Fruit fly (Drosophila melanogaster): ENCODE measurements around the gene Pli.

The Pli gene

DNA sequence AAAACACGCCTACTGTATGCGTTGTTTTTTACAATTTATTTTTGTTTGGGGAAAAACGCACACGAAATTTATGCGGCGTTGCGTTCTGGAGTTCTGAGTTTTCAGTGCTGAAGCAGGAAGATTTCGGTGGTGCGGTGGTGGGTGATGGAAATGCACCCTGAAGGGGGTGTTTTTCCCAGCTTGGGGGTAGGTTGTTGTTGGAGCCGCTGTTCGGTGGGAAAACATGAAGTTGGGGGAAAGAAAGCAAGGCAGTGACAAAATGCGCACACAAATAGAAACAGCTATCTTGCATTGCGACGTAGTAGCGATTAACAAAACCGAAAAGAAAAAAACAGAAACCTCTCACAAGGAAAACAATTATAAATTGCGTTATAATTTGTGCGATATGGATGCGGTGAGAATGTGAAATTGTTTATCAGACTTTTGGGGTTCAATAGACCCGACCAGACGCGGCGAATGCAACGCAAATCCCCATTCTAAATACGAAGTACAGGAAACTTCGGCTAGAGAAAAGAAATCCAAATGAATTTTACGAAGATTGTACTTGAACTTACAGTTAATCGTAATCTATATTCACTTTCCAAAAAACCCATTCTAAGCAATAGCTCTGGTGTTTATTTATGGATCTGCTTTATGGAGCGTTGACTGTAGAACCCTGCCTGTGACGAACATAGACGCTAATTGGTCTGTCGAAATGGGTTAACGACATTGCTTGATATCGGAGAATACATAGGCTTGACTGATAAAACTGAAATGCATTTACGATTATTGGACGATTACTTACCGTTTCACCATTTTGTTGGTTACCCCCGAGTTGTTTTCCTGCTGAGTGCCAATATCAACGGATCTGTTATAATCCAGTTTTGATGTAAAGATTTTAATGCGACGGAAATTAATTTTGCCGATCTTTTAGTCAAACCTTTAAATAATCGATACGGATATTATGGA is 1.3 kb downstream of the Pli start (continued):
- no peak for TF ChIP-seq ewg (GFP tag; optimal IDR thresholded peaks at IDR 0.05)
- TF ChIP-seq CG15514 (GFP tag; optimal IDR thresholded peaks at IDR 0.05) = no peak
- TF ChIP-seq phol (tag; optimal IDR thresholded peaks at IDR 0.05) = peak; percentile 38
- TF ChIP-seq ken (GFP tag; IDR thresholded peaks at IDR 0.05) = 0 out of 3 replicates have a peak, but pooled peaks have one; percentile 26
- TF ChIP-seq CG17829 (tag; optimal IDR thresholded peaks at IDR 0.05) = peak; percentile 8
- peak; percentile 47 for TF ChIP-seq CG18599 (GFP tag; optimal IDR thresholded peaks at IDR 0.05)
- no peak for TF ChIP-seq CG10147 (GFP tag; optimal IDR thresholded peaks at IDR 0.05)
- peak; percentile 26; the same call in 1 of the 2 replicates for TF ChIP-seq slbo (GFP tag; IDR thresholded peaks at IDR 0.05)
- peak; percentile 38 for TF ChIP-seq Rfx (GFP tag; IDR thresholded peaks at IDR 0.05)
- TF ChIP-seq hkb (optimal IDR thresholded peaks at IDR 0.05) = no peak
- 0 out of 2 replicates have a peak, but pooled peaks have one; percentile 28 for TF ChIP-seq hkb (GFP tag; IDR thresholded peaks at IDR 0.05)
- TF ChIP-seq Bgb (GFP tag; IDR thresholded peaks at IDR 0.05; ENCODE audit: partially characterized antibody) = no peak
- TF ChIP-seq bcd (GFP tag; optimal IDR thresholded peaks at IDR 0.05) = peak; percentile 5
- peak; percentile 27; the same call in 1 of the 2 replicates for TF ChIP-seq lmd (GFP tag; IDR thresholded peaks at IDR 0.05)
- peak; percentile 56 for TF ChIP-seq CG1603 (tag; optimal IDR thresholded peaks at IDR 0.05)
- TF ChIP-seq pzg (GFP tag; optimal IDR thresholded peaks at IDR 0.05) = no peak
- no peak for TF ChIP-seq CG17802 (tag; optimal IDR thresholded peaks at IDR 0.05)
- TF ChIP-seq tna (GFP tag; IDR thresholded peaks at IDR 0.05; ENCODE audit: partially characterized antibody) = no peak
- no peak for TF ChIP-seq Bdp1 (GFP tag; optimal IDR thresholded peaks at IDR 0.05)
- TF ChIP-seq Oli (tag; optimal IDR thresholded peaks at IDR 0.05) = peak; percentile 48
- TF ChIP-seq aop (GFP tag; IDR thresholded peaks at IDR 0.05) = 0 out of 2 replicates have a peak, but pooled peaks have one; percentile 30
- TF ChIP-seq CG4360 (GFP tag; IDR thresholded peaks at IDR 0.05) = peak; percentile 73
- TF ChIP-seq lilli (GFP tag; optimal IDR thresholded peaks at IDR 0.05) = peak; percentile 5
- TF ChIP-seq CG10366 (GFP tag; IDR thresholded peaks at IDR 0.05) = no peak; the same call in 1 of the 2 replicates
- TF ChIP-seq CG1792 (GFP tag; optimal IDR thresholded peaks at IDR 0.05) = no peak
- peak; percentile 29 for TF ChIP-seq CG17385 (GFP tag; optimal IDR thresholded peaks at IDR 0.05)
- TF ChIP-seq al (GFP tag; IDR thresholded peaks at IDR 0.05) = no peak
- TF ChIP-seq CG17612 (GFP tag; IDR thresholded peaks at IDR 0.05) = no peak
- no peak for TF ChIP-seq pnt (GFP tag; optimal IDR thresholded peaks at IDR 0.05)
- no peak for TF ChIP-seq CG8290 (GFP tag; optimal IDR thresholded peaks at IDR 0.05)
- TF ChIP-seq CG8290 (tag; optimal IDR thresholded peaks at IDR 0.05) = peak in 1 of 2 experiments; percentile 21
- peak; percentile 23 for TF ChIP-seq CG2678 (tag; optimal IDR thresholded peaks at IDR 0.05)
- TF ChIP-seq kay (GFP tag; optimal IDR thresholded peaks at IDR 0.05) = no peak
- peak; percentile 14; the same call in 1 of the 2 replicates for TF ChIP-seq peb (GFP tag; IDR thresholded peaks at IDR 0.05)
- TF ChIP-seq CG12104 (GFP tag; optimal IDR thresholded peaks at IDR 0.05) = no peak
- TF ChIP-seq Hr3 (GFP tag; optimal IDR thresholded peaks at IDR 0.05) = peak; percentile 10
- no peak for TF ChIP-seq sug (tag; optimal IDR thresholded peaks at IDR 0.05)
- no peak for TF ChIP-seq tin (GFP tag; optimal IDR thresholded peaks at IDR 0.05)
- no peak for TF ChIP-seq CG13894 (tag; optimal IDR thresholded peaks at IDR 0.05)
- TF ChIP-seq CG10654 (GFP tag; optimal IDR thresholded peaks at IDR 0.05) = no peak
- peak; percentile 32; the same call in 1 of the 3 replicates for TF ChIP-seq ci (GFP tag; IDR thresholded peaks at IDR 0.05)
- no peak for TF ChIP-seq Dbx (GFP tag; IDR thresholded peaks at IDR 0.05)
- TF ChIP-seq CG14965 (GFP tag; optimal IDR thresholded peaks at IDR 0.05; ENCODE audit: borderline replicate concordance) = no peak
- TF ChIP-seq CG18262 (tag; optimal IDR thresholded peaks at IDR 0.05) = peak; percentile 23
- TF ChIP-seq cg (GFP tag; optimal IDR thresholded peaks at IDR 0.05) = no peak
- peak; percentile 25 for TF ChIP-seq onecut (GFP tag; IDR thresholded peaks at IDR 0.05)
- peak; percentile 9 for TF ChIP-seq Deaf1 (tag; optimal IDR thresholded peaks at IDR 0.05)
- TF ChIP-seq CG9609 (GFP tag; optimal IDR thresholded peaks at IDR 0.05) = no peak
- no peak for TF ChIP-seq CG18619 (GFP tag; optimal IDR thresholded peaks at IDR 0.05)

Data from whole organism, embryonic.